Fruit fly (Drosophila melanogaster) whole organism, embryonic: ENCODE data around the gene mRpS31.

Experiments
- CG10209 ChIP-seq: fragments of 200-800 bp; sonication (Bioruptor generic); optimal IDR thresholded peaks from 3 replicates; lab custom pipeline; 2017; ENCODE audit warnings: missing biosample characterization, mild to moderate bottlenecking, missing genetic modification characterization, missing genetic modification reagents
- CG10267 ChIP-seq: fragments of 200-800 bp; sonication (Bioruptor generic); optimal IDR thresholded peaks from 2 replicates; lab custom pipeline; 2018; ENCODE audit warnings: missing biosample characterization, mild to moderate bottlenecking, missing genetic modification characterization, moderate library complexity
- CG10654 ChIP-seq: fragments of 200-800 bp; sonication (Bioruptor generic); optimal IDR thresholded peaks from 2 replicates; lab custom pipeline; 2016; ENCODE audit warnings: missing biosample characterization, missing genetic modification characterization
- CG12659 ChIP-seq: fragments of 200-800 bp; sonication (Bioruptor generic); optimal IDR thresholded peaks from 3 replicates; lab custom pipeline; 2017; ENCODE audit warnings: mild to moderate bottlenecking, missing biosample characterization, missing genetic modification reagents, missing genetic modification characterization
- CG13287 ChIP-seq: fragments of 200-800 bp; sonication (Bioruptor generic); IDR thresholded peaks from 2 replicates; pipeline ENCODE4 v1.3.6; 2022; ENCODE audit warnings: missing biosample characterization, missing genetic modification characterization; ENCODE audit not compliant: partially characterized antibody
- CG13775 ChIP-seq: fragments of 200-800 bp; sonication (Bioruptor generic); optimal IDR thresholded peaks from 3 replicates; lab custom pipeline; 2017; ENCODE audit warnings: missing biosample characterization, mild to moderate bottlenecking, missing genetic modification characterization
- CG14050 ChIP-seq: fragments of 200-800 bp; sonication (Bioruptor generic); IDR thresholded peaks from 3 replicates; pipeline ENCODE4 v1.3.6; 2022; ENCODE audit warnings: missing biosample characterization, missing genetic modification characterization
- CG14441 ChIP-seq: fragments of 200-800 bp; sonication (Bioruptor generic); IDR thresholded peaks from 2 replicates; pipeline ENCODE4 v1.3.6; 2022; ENCODE audit warnings: missing biosample characterization, missing genetic modification characterization
- CG17186 ChIP-seq: fragments of 200-800 bp; sonication (Bioruptor generic); optimal IDR thresholded peaks from 3 replicates; lab custom pipeline; 2017; ENCODE audit warnings: missing biosample characterization, missing genetic modification reagents, missing genetic modification characterization
- CG17359 ChIP-seq: fragments of 200-800 bp; sonication (Bioruptor generic); optimal IDR thresholded peaks from 3 replicates; lab custom pipeline; 2018; ENCODE audit warnings: missing biosample characterization, mild to moderate bottlenecking, missing genetic modification characterization, moderate library complexity
- CG17361 ChIP-seq: fragments of 200-800 bp; sonication (Bioruptor generic); IDR thresholded peaks from 3 replicates; pipeline ENCODE4 v1.3.6; 2022; ENCODE audit warnings: missing biosample characterization, missing genetic modification characterization
- CG17612 ChIP-seq: fragments of 200-800 bp; sonication (Bioruptor generic); IDR thresholded peaks from 2 replicates; pipeline ENCODE4 v1.3.6; 2022; ENCODE audit warnings: missing biosample characterization, missing genetic modification characterization
- CG17912 ChIP-seq: fragments of 200-800 bp; sonication (Bioruptor generic); optimal IDR thresholded peaks from 2 replicates; lab custom pipeline; 2018; ENCODE audit warnings: missing biosample characterization, mild to moderate bottlenecking, missing genetic modification characterization
- CG2129 ChIP-seq: fragments of 200-800 bp; sonication (Bioruptor generic); IDR thresholded peaks from 2 replicates; pipeline ENCODE4 v1.3.6; 2022; ENCODE audit warnings: missing biosample characterization, missing genetic modification characterization; ENCODE audit not compliant: partially characterized antibody
- CG2199 ChIP-seq: fragments of 200-800 bp; sonication (Bioruptor generic); IDR thresholded peaks from 3 replicates; pipeline ENCODE4 v1.3.6; 2022; ENCODE audit warnings: missing biosample characterization, missing genetic modification characterization
- CG2678 ChIP-seq: fragments of 200-800 bp; sonication (Bioruptor generic); optimal IDR thresholded peaks from 3 replicates; lab custom pipeline; 2019; ENCODE audit warnings: missing biosample characterization, mild to moderate bottlenecking, missing genetic modification characterization, moderate library complexity
- CG30403 ChIP-seq: fragments of 200-800 bp; sonication (Bioruptor generic); optimal IDR thresholded peaks from 3 replicates; lab custom pipeline; 2016; ENCODE audit warnings: missing biosample characterization, missing genetic modification characterization
- CG31224 ChIP-seq: fragments of 200-800 bp; sonication (Bioruptor generic); IDR thresholded peaks from 2 replicates; pipeline ENCODE4 v1.3.6; 2022; ENCODE audit warnings: missing biosample characterization, missing genetic modification characterization
- CG31441 ChIP-seq: fragments of 200-800 bp; sonication (Bioruptor generic); IDR thresholded peaks from 2 replicates; pipeline ENCODE4 v1.3.6; 2022; ENCODE audit warnings: missing biosample characterization, missing genetic modification characterization
- CG3281 ChIP-seq: fragments of 200-800 bp; sonication (Bioruptor generic); optimal IDR thresholded peaks from 3 replicates; lab custom pipeline; 2017; ENCODE audit warnings: missing biosample characterization, mild to moderate bottlenecking, missing genetic modification characterization
- CG34224 ChIP-seq: fragments of 200-800 bp; sonication (Bioruptor generic); IDR thresholded peaks from 3 replicates; pipeline ENCODE4 v1.3.6; 2022; ENCODE audit warnings: missing biosample characterization, missing genetic modification characterization; ENCODE audit not compliant: partially characterized antibody
- CG4424 ChIP-seq: fragments of 200-800 bp; sonication (Bioruptor generic); optimal IDR thresholded peaks from 3 replicates; lab custom pipeline; 2016; ENCODE audit warnings: missing biosample characterization, missing genetic modification characterization
- CG5245 ChIP-seq: fragments of 200-800 bp; sonication (Bioruptor generic); optimal IDR thresholded peaks from 3 replicates; lab custom pipeline; 2016; ENCODE audit warnings: missing biosample characterization, missing genetic modification characterization
- CG7271 ChIP-seq: fragments of 200-800 bp; sonication (Bioruptor generic); optimal IDR thresholded peaks from 2 replicates; lab custom pipeline; 2018; ENCODE audit warnings: missing biosample characterization, mild to moderate bottlenecking, missing genetic modification characterization, moderate library complexity
- CG7928 ChIP-seq: fragments of 200-800 bp; sonication (Bioruptor generic); optimal IDR thresholded peaks from 2 replicates; lab custom pipeline; 2017; ENCODE audit warnings: missing biosample characterization, mild to moderate bottlenecking, missing genetic modification characterization
- CG8359 ChIP-seq: fragments of 200-800 bp; sonication (Bioruptor generic); optimal IDR thresholded peaks from 2 replicates; lab custom pipeline; 2017; ENCODE audit warnings: missing biosample characterization, mild to moderate bottlenecking, missing genetic modification characterization, borderline replicate concordance
- CG8478 ChIP-seq: fragments of >200 bp; optimal IDR thresholded peaks from 2 replicates; lab custom pipeline; 2018
- CG9609 ChIP-seq: fragments of 200-800 bp; sonication (Bioruptor generic); optimal IDR thresholded peaks from 3 replicates; lab custom pipeline; 2016; ENCODE audit warnings: missing biosample characterization, missing genetic modification characterization
- Dfd ChIP-seq, 2 experiments: fragments of >200 bp; optimal IDR thresholded peaks; 2 replicates each; lab custom pipeline; 2017; ENCODE audit warnings: missing biosample characterization in 2 of 2, missing genetic modification characterization in 2 of 2
- Elba2 ChIP-seq: fragments of 200-800 bp; sonication (Bioruptor generic); optimal IDR thresholded peaks from 3 replicates; lab custom pipeline; 2016; ENCODE audit warnings: missing biosample characterization, missing genetic modification characterization
- HmgZ ChIP-seq: fragments of 200-800 bp; sonication (Bioruptor generic); optimal IDR thresholded peaks from 2 replicates; lab custom pipeline; 2018; ENCODE audit warnings: missing biosample characterization, mild to moderate bottlenecking, missing genetic modification characterization
- Meics ChIP-seq: fragments of 200-800 bp; sonication (Bioruptor generic); optimal IDR thresholded peaks from 2 replicates; lab custom pipeline; 2017; ENCODE audit warnings: missing biosample characterization, mild to moderate bottlenecking, missing genetic modification characterization
- Sin3A ChIP-seq: fragments of >200 bp; optimal IDR thresholded peaks from 2 replicates; lab custom pipeline; 2018
- Trl ChIP-seq, 3 experiments: fragments of >200 bp in 2 of 3; fragments of 200-800 bp in 1 of 3; sonication (Bioruptor generic) in 1 of 3; optimal IDR thresholded peaks; 2 replicates in 1 of 3; 3 replicates in 2 of 3; lab custom pipeline; 2016 to 2017; ENCODE audit warnings: missing biosample characterization in 1 of 3, missing genetic modification characterization in 1 of 3
- ara ChIP-seq: fragments of 200-800 bp; sonication (Bioruptor generic); IDR thresholded peaks from 2 replicates; pipeline ENCODE4 v1.3.6; 2022; ENCODE audit warnings: missing biosample characterization, missing genetic modification characterization
- ash1 ChIP-seq: fragments of 200-800 bp; sonication (Bioruptor generic); optimal IDR thresholded peaks from 2 replicates; lab custom pipeline; 2018; ENCODE audit warnings: missing biosample characterization, mild to moderate bottlenecking, missing genetic modification characterization
- az2 ChIP-seq: fragments of 200-800 bp; sonication (Bioruptor generic); optimal IDR thresholded peaks from 3 replicates; lab custom pipeline; 2016; ENCODE audit warnings: missing biosample characterization, missing genetic modification characterization
- bab2 ChIP-seq: fragments of 200-800 bp; sonication (Bioruptor generic); optimal IDR thresholded peaks from 2 replicates; lab custom pipeline; 2016; ENCODE audit warnings: missing biosample characterization, missing genetic modification characterization
- ci ChIP-seq: fragments of 200-800 bp; sonication (Bioruptor generic); IDR thresholded peaks from 3 replicates; pipeline ENCODE4 v1.3.6; 2022; ENCODE audit warnings: missing biosample characterization, missing genetic modification characterization
- gcm2 ChIP-seq: fragments of 200-800 bp; sonication (Bioruptor generic); optimal IDR thresholded peaks from 2 replicates; lab custom pipeline; 2016; ENCODE audit warnings: missing biosample characterization, missing genetic modification characterization
- hb ChIP-seq: fragments of 200-800 bp; sonication (Bioruptor generic); IDR thresholded peaks from 3 replicates; pipeline ENCODE4 v1.3.6; 2022; ENCODE audit warnings: missing biosample characterization, missing genetic modification characterization; ENCODE audit not compliant: partially characterized antibody
- nmo ChIP-seq: fragments of 200-800 bp; sonication (Bioruptor generic); optimal IDR thresholded peaks from 2 replicates; lab custom pipeline; 2018; ENCODE audit warnings: missing biosample characterization, mild to moderate bottlenecking, missing genetic modification characterization, moderate library complexity
- nom ChIP-seq: fragments of 200-800 bp; sonication (Bioruptor generic); optimal IDR thresholded peaks from 2 replicates; lab custom pipeline; 2017; ENCODE audit warnings: missing biosample characterization, missing genetic modification characterization, mild to moderate bottlenecking, moderate library complexity, missing genetic modification reagents
- repo ChIP-seq: fragments of 200-800 bp; sonication (Bioruptor generic); optimal IDR thresholded peaks from 2 replicates; lab custom pipeline; 2016; ENCODE audit warnings: missing biosample characterization, missing genetic modification characterization
- sug ChIP-seq: fragments of 200-800 bp; optimal IDR thresholded peaks from 2 replicates; lab custom pipeline; 2019; ENCODE audit warnings: missing biosample characterization, mild to moderate bottlenecking, missing genetic modification characterization, moderate library complexity
- tgo ChIP-seq: fragments of 200-800 bp; sonication (Bioruptor generic); IDR thresholded peaks from 3 replicates; pipeline ENCODE4 v1.3.6; 2022; ENCODE audit warnings: missing biosample characterization, missing genetic modification characterization
- tna ChIP-seq: fragments of 200-800 bp; sonication (Bioruptor generic); IDR thresholded peaks from 2 replicates; pipeline ENCODE4 v1.3.6; 2022; ENCODE audit warnings: missing biosample characterization, missing genetic modification characterization; ENCODE audit not compliant: partially characterized antibody
- vnd ChIP-seq: fragments of 200-800 bp; sonication (Bioruptor generic); IDR thresholded peaks from 3 replicates; pipeline ENCODE4 v1.3.6; 2022; ENCODE audit warnings: missing biosample characterization, missing genetic modification characterization; ENCODE audit not compliant: partially characterized antibody
- wor ChIP-seq: fragments of 200-800 bp; sonication (Bioruptor generic); IDR thresholded peaks from 2 replicates; pipeline ENCODE4 v1.3.6; 2022; ENCODE audit warnings: missing biosample characterization, missing genetic modification characterization
- zen ChIP-seq: fragments of 200-800 bp; sonication (Bioruptor generic); optimal IDR thresholded peaks from 3 replicates; lab custom pipeline; 2018; ENCODE audit warnings: missing biosample characterization, mild to moderate bottlenecking, missing genetic modification characterization, moderate library complexity

mRpS31 gene

dm6 chr3L:16024276-16025019 lies 19.5 kb downstream of the mRpS31 start (continued):
- TF ChIP-seq CG17186 (GFP tag; lab: Kevin White, UChicago) (no peak), CG4424 (GFP tag; lab: Kevin White, UChicago) (no peak), vnd (no peak), CG17612 (GFP tag; lab: Robert Waterston, UW) (no peak), CG17361 (GFP tag; lab: Robert Waterston, UW) (peak; percentile 56), nmo (GFP tag; lab: Kevin White, UChicago) (peak; percentile 35), ci (GFP tag; lab: Robert Waterston, UW) (no peak), CG13287 (GFP tag; lab: Robert Waterston, UW) (no peak), az2 (GFP tag; lab: Kevin White, UChicago) (no peak), CG7271 (no peak), CG14441 (GFP tag; lab: Robert Waterston, UW) (no peak), CG2199 (GFP tag; lab: Robert Waterston, UW) (no peak), CG2129 (GFP tag; lab: Robert Waterston, UW) (no peak), CG12659 (GFP tag; lab: Kevin White, UChicago) (no peak), CG31441 (GFP tag; lab: Robert Waterston, UW) (0 out of 2 replicates have a peak, but pooled peaks have one; percentile 25), CG10654 (no peak), CG14050 (GFP tag; lab: Robert Waterston, UW) (no peak), CG8359 (no peak), CG17359 (tag; lab: Kevin White, UChicago) (no peak), Sin3A (lab: Kevin White, UChicago) (no peak), CG31224 (GFP tag; lab: Robert Waterston, UW) (no peak), CG30403 (GFP tag; lab: Kevin White, UChicago) (peak; percentile 17), tna (GFP tag; lab: Robert Waterston, UW) (no peak), Trl (optimal IDR thresholded peaks at IDR 0.05; lab: Kevin White, UChicago) (no peak), Trl (GFP tag; optimal IDR thresholded peaks at IDR 0.05; lab: Kevin White, UChicago) (no peak), hb (GFP tag; lab: Robert Waterston, UW) (no peak), CG7928 (GFP tag; lab: Kevin White, UChicago) (no peak), nom (GFP tag; lab: Kevin White, UChicago) (no peak), CG3281 (GFP tag; lab: Kevin White, UChicago) (no peak), wor (GFP tag; lab: Robert Waterston, UW) (no peak), ara (GFP tag; lab: Robert Waterston, UW) (no peak), CG34224 (no peak), sug (tag; lab: Kevin White, UChicago) (no peak), bab2 (GFP tag; lab: Kevin White, UChicago) (no peak), CG17912 (GFP tag; lab: Kevin White, UChicago) (no peak), tgo (GFP tag; lab: Robert Waterston, UW) (no peak), zen (tag; lab: Kevin White, UChicago) (no peak), CG2678 (tag; lab: Kevin White, UChicago) (peak; percentile 31), ash1 (GFP tag; lab: Kevin White, UChicago) (no peak), Dfd (GFP tag; optimal IDR thresholded peaks at IDR 0.05; lab: Kevin White, UChicago) (no peak), Elba2 (GFP tag; lab: Kevin White, UChicago) (no peak), CG10267 (peak; percentile 20), CG13775 (GFP tag; lab: Kevin White, UChicago) (no peak), gcm2 (GFP tag; lab: Kevin White, UChicago) (no peak), CG10209 (no peak), Meics (GFP tag; lab: Kevin White, UChicago) (no peak), CG5245 (no peak), CG9609 (GFP tag; lab: Kevin White, UChicago) (no peak), CG8478 (lab: Kevin White, UChicago) (no peak), HmgZ (tag; lab: Kevin White, UChicago) (no peak), repo (GFP tag; lab: Kevin White, UChicago) (no peak)
